Fruit fly (Drosophila melanogaster) whole organism, embryonic: ENCODE data around the gene ppk.
A peak's percentile ranks its signal among the peaks of the same experiment; 100 is the strongest.

Source experiments
- B-H1 ChIP-seq: fragments of 200-800 bp; sonication (Bioruptor generic); IDR thresholded peaks from 3 replicates; pipeline ENCODE4 v1.3.6; 2022; ENCODE audit warnings: missing biosample characterization, missing genetic modification characterization
- BEAF-32 ChIP-seq: fragments of 200-800 bp; sonication (Bioruptor generic); optimal IDR thresholded peaks from 3 replicates; lab custom pipeline; 2017; ENCODE audit warnings: missing biosample characterization, missing genetic modification characterization, mild to moderate bottlenecking, moderate library complexity, missing genetic modification reagents
- CG10366 ChIP-seq: fragments of 200-800 bp; sonication (Bioruptor generic); IDR thresholded peaks from 2 replicates; pipeline ENCODE4 v1.3.6; 2022; ENCODE audit warnings: missing biosample characterization, missing genetic modification characterization
- CG11696 ChIP-seq: fragments of 200-800 bp; sonication (Bioruptor generic); IDR thresholded peaks from 2 replicates; pipeline ENCODE4 v1.3.6; 2022; ENCODE audit warnings: missing biosample characterization, missing genetic modification characterization
- CG1233 ChIP-seq: fragments of 200-800 bp; sonication (Bioruptor generic); optimal IDR thresholded peaks from 4 replicates; lab custom pipeline; 2018; ENCODE audit warnings: missing biosample characterization, mild to moderate bottlenecking, missing genetic modification characterization
- CG12391 ChIP-seq: fragments of 200-800 bp; sonication (Bioruptor generic); optimal IDR thresholded peaks from 3 replicates; lab custom pipeline; 2018; ENCODE audit warnings: missing biosample characterization, mild to moderate bottlenecking, missing genetic modification characterization, moderate library complexity
- CG13424 ChIP-seq: fragments of 200-800 bp; sonication (Bioruptor generic); optimal IDR thresholded peaks from 2 replicates; lab custom pipeline; 2019; ENCODE audit warnings: missing biosample characterization, mild to moderate bottlenecking, missing genetic modification characterization, moderate library complexity
- CG1529 ChIP-seq: fragments of 200-800 bp; sonication (Bioruptor generic); optimal IDR thresholded peaks from 3 replicates; lab custom pipeline; 2018; ENCODE audit warnings: missing biosample characterization, missing genetic modification characterization
- CG17359 ChIP-seq: fragments of 200-800 bp; sonication (Bioruptor generic); optimal IDR thresholded peaks from 3 replicates; lab custom pipeline; 2018; ENCODE audit warnings: missing biosample characterization, mild to moderate bottlenecking, missing genetic modification characterization, moderate library complexity
- CG17361 ChIP-seq: fragments of 200-800 bp; sonication (Bioruptor generic); IDR thresholded peaks from 3 replicates; pipeline ENCODE4 v1.3.6; 2022; ENCODE audit warnings: missing biosample characterization, missing genetic modification characterization
- CG17802 ChIP-seq: fragments of 200-800 bp; sonication (Bioruptor generic); optimal IDR thresholded peaks from 2 replicates; lab custom pipeline; 2018; ENCODE audit warnings: missing biosample characterization, mild to moderate bottlenecking, missing genetic modification characterization, moderate library complexity
- CG17912 ChIP-seq: fragments of 200-800 bp; sonication (Bioruptor generic); optimal IDR thresholded peaks from 2 replicates; lab custom pipeline; 2018; ENCODE audit warnings: missing biosample characterization, mild to moderate bottlenecking, missing genetic modification characterization
- CG18262 ChIP-seq: fragments of 200-800 bp; optimal IDR thresholded peaks from 3 replicates; lab custom pipeline; 2019; ENCODE audit warnings: missing biosample characterization, mild to moderate bottlenecking, missing genetic modification characterization, moderate library complexity
- CG2120 ChIP-seq: fragments of 200-800 bp; sonication (Bioruptor generic); optimal IDR thresholded peaks from 3 replicates; lab custom pipeline; 2016; ENCODE audit warnings: missing biosample characterization, missing genetic modification characterization
- CG2678 ChIP-seq: fragments of 200-800 bp; sonication (Bioruptor generic); optimal IDR thresholded peaks from 3 replicates; lab custom pipeline; 2019; ENCODE audit warnings: missing biosample characterization, mild to moderate bottlenecking, missing genetic modification characterization, moderate library complexity
- CG4854 ChIP-seq: fragments of 200-800 bp; sonication (Bioruptor generic); optimal IDR thresholded peaks from 2 replicates; lab custom pipeline; 2016; ENCODE audit warnings: missing biosample characterization, missing genetic modification characterization, inconsistent platforms
- CG5953 ChIP-seq: fragments of 200-800 bp; sonication (Bioruptor generic); IDR thresholded peaks from 2 replicates; pipeline ENCODE4 v1.3.6; 2022; ENCODE audit warnings: missing biosample characterization, missing genetic modification characterization
- CG7987 ChIP-seq: fragments of 200-800 bp; sonication (Bioruptor generic); optimal IDR thresholded peaks from 2 replicates; lab custom pipeline; 2018; ENCODE audit warnings: missing biosample characterization, mild to moderate bottlenecking, missing genetic modification characterization, moderate library complexity
- CG8944 ChIP-seq: fragments of 200-800 bp; sonication (Bioruptor generic); optimal IDR thresholded peaks from 3 replicates; lab custom pipeline; 2016; ENCODE audit warnings: missing biosample characterization, missing genetic modification characterization
- CkIIα-i1 ChIP-seq: fragments of 200-800 bp; sonication (Bioruptor generic); IDR thresholded peaks from 2 replicates; pipeline ENCODE4 v1.3.6; 2022; ENCODE audit warnings: missing biosample characterization, missing genetic modification characterization
- CrebB ChIP-seq: fragments of 200-800 bp; sonication (Bioruptor generic); optimal IDR thresholded peaks from 3 replicates; lab custom pipeline; 2018; ENCODE audit warnings: missing biosample characterization, mild to moderate bottlenecking, missing genetic modification characterization
- Dad ChIP-seq: fragments of 200-800 bp; sonication (Bioruptor generic); optimal IDR thresholded peaks from 3 replicates; lab custom pipeline; 2016; ENCODE audit warnings: missing biosample characterization, missing genetic modification characterization
- Dip3 ChIP-seq: fragments of 200-800 bp; sonication (Bioruptor generic); optimal IDR thresholded peaks from 3 replicates; lab custom pipeline; 2016; ENCODE audit warnings: missing biosample characterization, missing genetic modification characterization
- Drgx ChIP-seq: fragments of 200-800 bp; sonication (Bioruptor generic); IDR thresholded peaks from 2 replicates; pipeline ENCODE4 v1.3.6; 2022; ENCODE audit warnings: missing biosample characterization, missing genetic modification characterization
- E2f2 ChIP-seq: fragments of 200-800 bp; sonication (Bioruptor generic); IDR thresholded peaks from 2 replicates; pipeline ENCODE4 v1.3.6; 2022; ENCODE audit warnings: missing biosample characterization, missing genetic modification characterization
- ERR ChIP-seq: fragments of 200-800 bp; sonication (Bioruptor generic); optimal IDR thresholded peaks from 2 replicates; lab custom pipeline; 2016; ENCODE audit warnings: missing biosample characterization, missing genetic modification characterization
- Fer3 ChIP-seq: fragments of 200-800 bp; sonication (Bioruptor generic); optimal IDR thresholded peaks from 2 replicates; lab custom pipeline; 2018; ENCODE audit warnings: missing biosample characterization, mild to moderate bottlenecking, missing genetic modification characterization, moderate library complexity
- HLH4C ChIP-seq: fragments of 200-800 bp; sonication (Bioruptor generic); IDR thresholded peaks from 3 replicates; pipeline ENCODE4 v1.3.6; 2022; ENCODE audit warnings: missing biosample characterization, missing genetic modification characterization; ENCODE audit not compliant: partially characterized antibody
- Hsf ChIP-seq: fragments of 200-800 bp; sonication (Bioruptor generic); optimal IDR thresholded peaks from 3 replicates; lab custom pipeline; 2016; ENCODE audit warnings: missing biosample characterization, missing genetic modification characterization
- Kr ChIP-seq: fragments of 200-800 bp; sonication (Bioruptor generic); optimal IDR thresholded peaks from 2 replicates; lab custom pipeline; 2017; ENCODE audit warnings: missing biosample characterization, mild to moderate bottlenecking, missing genetic modification characterization
- Nf-YA ChIP-seq: fragments of 200-800 bp; sonication (Bioruptor generic); IDR thresholded peaks from 2 replicates; pipeline ENCODE4 v1.3.6; 2022; ENCODE audit warnings: missing biosample characterization, missing genetic modification characterization
- bowl ChIP-seq: fragments of 200-800 bp; sonication (Bioruptor generic); IDR thresholded peaks from 2 replicates; pipeline ENCODE4 v1.3.6; 2022; ENCODE audit warnings: missing biosample characterization, missing genetic modification characterization
- cad ChIP-seq: fragments of >200 bp; optimal IDR thresholded peaks from 2 replicates; lab custom pipeline; 2017; ENCODE audit warnings: missing biosample characterization, missing genetic modification characterization
- cwo ChIP-seq: fragments of 200-800 bp; sonication (Bioruptor generic); optimal IDR thresholded peaks from 3 replicates; lab custom pipeline; 2017; ENCODE audit warnings: missing biosample characterization, missing genetic modification characterization, mild to moderate bottlenecking, moderate library complexity, missing genetic modification reagents
- gcm ChIP-seq: fragments of 200-800 bp; sonication (Bioruptor generic); optimal IDR thresholded peaks from 2 replicates; lab custom pipeline; 2019; ENCODE audit warnings: missing biosample characterization, mild to moderate bottlenecking, missing genetic modification characterization, moderate library complexity
- gfzf ChIP-seq: fragments of 200-800 bp; sonication (Bioruptor generic); optimal IDR thresholded peaks from 2 replicates; lab custom pipeline; 2016; ENCODE audit warnings: missing biosample characterization, mild to moderate bottlenecking, missing genetic modification characterization, moderate library complexity
- grau ChIP-seq: fragments of 200-800 bp; optimal IDR thresholded peaks from 3 replicates; lab custom pipeline; 2019; ENCODE audit warnings: missing biosample characterization, mild to moderate bottlenecking, missing genetic modification characterization, moderate library complexity
- gt ChIP-seq: fragments of 200-800 bp; sonication (Bioruptor generic); IDR thresholded peaks from 2 replicates; pipeline ENCODE4 v1.3.6; 2022; ENCODE audit warnings: missing biosample characterization, missing genetic modification characterization
- mld ChIP-seq: fragments of 200-800 bp; sonication (Bioruptor generic); IDR thresholded peaks from 3 replicates; pipeline ENCODE4 v1.3.6; 2022; ENCODE audit warnings: missing biosample characterization, missing genetic modification characterization; ENCODE audit not compliant: partially characterized antibody
- odd ChIP-seq: fragments of 200-800 bp; sonication (Bioruptor generic); optimal IDR thresholded peaks from 2 replicates; lab custom pipeline; 2017; ENCODE audit warnings: missing biosample characterization, mild to moderate bottlenecking, missing genetic modification characterization
- pho ChIP-seq: fragments of 200-800 bp; sonication (Bioruptor generic); optimal IDR thresholded peaks from 2 replicates; lab custom pipeline; 2016; ENCODE audit warnings: missing biosample characterization, missing genetic modification characterization
- pnt ChIP-seq: fragments of 200-800 bp; sonication (Bioruptor generic); optimal IDR thresholded peaks from 3 replicates; lab custom pipeline; 2016; ENCODE audit warnings: missing biosample characterization, missing genetic modification characterization
- ro ChIP-seq: fragments of 200-800 bp; sonication (Bioruptor generic); IDR thresholded peaks from 2 replicates; pipeline ENCODE4 v1.3.6; 2022; ENCODE audit warnings: missing biosample characterization, missing genetic modification characterization
- salm ChIP-seq: fragments of 200-800 bp; sonication (Bioruptor generic); optimal IDR thresholded peaks from 2 replicates; lab custom pipeline; 2018; ENCODE audit warnings: missing biosample characterization, mild to moderate bottlenecking, missing genetic modification characterization
- scrt ChIP-seq: fragments of 200-800 bp; sonication (Bioruptor generic); optimal IDR thresholded peaks from 2 replicates; lab custom pipeline; 2018; ENCODE audit warnings: missing biosample characterization, mild to moderate bottlenecking, missing genetic modification characterization, moderate library complexity
- seq ChIP-seq: fragments of 200-800 bp; sonication (Bioruptor generic); IDR thresholded peaks from 2 replicates; pipeline ENCODE4 v1.3.6; 2022; ENCODE audit warnings: missing biosample characterization, missing genetic modification characterization
- slou ChIP-seq: fragments of 200-800 bp; sonication (Bioruptor generic); optimal IDR thresholded peaks from 3 replicates; lab custom pipeline; 2016; ENCODE audit warnings: missing biosample characterization, missing genetic modification characterization
- vvl ChIP-seq: fragments of 200-800 bp; sonication (Bioruptor generic); IDR thresholded peaks from 2 replicates; pipeline ENCODE4 v1.3.6; 2022; ENCODE audit warnings: missing biosample characterization, missing genetic modification characterization
- zf30C ChIP-seq: fragments of 200-800 bp; sonication (Bioruptor generic); optimal IDR thresholded peaks from 3 replicates; lab custom pipeline; 2018; ENCODE audit warnings: missing biosample characterization, mild to moderate bottlenecking, missing genetic modification characterization
- zfh2 ChIP-seq: fragments of 200-800 bp; sonication (Bioruptor generic); optimal IDR thresholded peaks from 2 replicates; lab custom pipeline; 2016; ENCODE audit warnings: missing biosample characterization, missing genetic modification characterization

ppk gene

dm6 chr2L:14376484-14377254 is 4.3 kb downstream of the ppk start (continued):
- TF ChIP-seq pho (GFP tag; lab: Kevin White, UChicago): no peak
- no peak for TF ChIP-seq HLH4C (GFP tag; lab: Robert Waterston, UW)
- no peak for TF ChIP-seq gfzf (GFP tag; lab: Kevin White, UChicago)
- TF ChIP-seq CG10366 (GFP tag; lab: Robert Waterston, UW): no peak
- TF ChIP-seq slou (GFP tag; lab: Kevin White, UChicago): no peak
- peak; percentile 15 for TF ChIP-seq Dip3 (GFP tag; lab: Kevin White, UChicago)
- no peak for TF ChIP-seq bowl (GFP tag; lab: Robert Waterston, UW)
- peak; percentile 22 for TF ChIP-seq CG17359 (tag; lab: Kevin White, UChicago)
- peak; percentile 50 for TF ChIP-seq grau (tag; lab: Kevin White, UChicago)
- TF ChIP-seq CG8944: peak; percentile 12
- TF ChIP-seq B-H1 (GFP tag; lab: Robert Waterston, UW): no peak
- no peak for TF ChIP-seq CrebB
- no peak for TF ChIP-seq CG4854
- no peak for TF ChIP-seq CG11696 (GFP tag; lab: Robert Waterston, UW)
- TF ChIP-seq Dad: no peak
- TF ChIP-seq CG13424 (tag; lab: Kevin White, UChicago): peak; percentile 32
- TF ChIP-seq odd (GFP tag; lab: Kevin White, UChicago): no peak
- TF ChIP-seq seq: no peak
- no peak for TF ChIP-seq Drgx (GFP tag; lab: Robert Waterston, UW)
- no peak for TF ChIP-seq cad (GFP tag; lab: Kevin White, UChicago)
- no peak for TF ChIP-seq ro
- TF ChIP-seq E2f2 (GFP tag; lab: Robert Waterston, UW): no peak
- TF ChIP-seq CG7987 (GFP tag; lab: Kevin White, UChicago): no peak
- no peak for TF ChIP-seq CG12391 (tag; lab: Kevin White, UChicago)
- TF ChIP-seq CG1529 (GFP tag; lab: Kevin White, UChicago): no peak
- TF ChIP-seq pnt (GFP tag; lab: Kevin White, UChicago): peak; percentile 25
- TF ChIP-seq gcm (GFP tag; lab: Kevin White, UChicago): no peak
- no peak for TF ChIP-seq cwo (GFP tag; lab: Kevin White, UChicago)
- TF ChIP-seq CkIIα-i1 (GFP tag; lab: Robert Waterston, UW): no peak
- TF ChIP-seq CG5953: no peak
- TF ChIP-seq CG1233 (GFP tag; lab: Kevin White, UChicago): peak; percentile 23
- no peak for TF ChIP-seq BEAF-32
- TF ChIP-seq gt (GFP tag; lab: Robert Waterston, UW): peak; percentile 18; the same call in 1 of the 2 replicates
- no peak for TF ChIP-seq scrt (GFP tag; lab: Kevin White, UChicago)
- no peak for TF ChIP-seq zf30C (GFP tag; lab: Kevin White, UChicago)
- TF ChIP-seq Nf-YA (GFP tag; lab: Robert Waterston, UW): no peak
- no peak for TF ChIP-seq Fer3
- TF ChIP-seq salm (tag; lab: Kevin White, UChicago): no peak
- TF ChIP-seq Kr (GFP tag; lab: Kevin White, UChicago): no peak
- peak; percentile 68 for TF ChIP-seq CG18262 (tag; lab: Kevin White, UChicago)
- TF ChIP-seq CG2678: peak; percentile 72
- no peak for TF ChIP-seq CG17912 (GFP tag; lab: Kevin White, UChicago)
- TF ChIP-seq mld (GFP tag; lab: Robert Waterston, UW): no peak
- peak; percentile 54 for TF ChIP-seq CG2120 (GFP tag; lab: Kevin White, UChicago)
- TF ChIP-seq zfh2 (GFP tag; lab: Kevin White, UChicago): peak; percentile 34
- no peak for TF ChIP-seq ERR (GFP tag; lab: Kevin White, UChicago)
- no peak for TF ChIP-seq CG17802 (tag; lab: Kevin White, UChicago)
- TF ChIP-seq Hsf (GFP tag; lab: Kevin White, UChicago): peak; percentile 55
- peak; percentile 82 for TF ChIP-seq CG17361 (GFP tag; lab: Robert Waterston, UW)
- TF ChIP-seq vvl (GFP tag; lab: Robert Waterston, UW): 0 out of 2 replicates have a peak, but pooled peaks have one; percentile 9
